Worm (Caenorhabditis elegans) whole organism, L4 larva: ENCODE results near the gene pap-2.

ENCODE experiments used
- F10B5.3 ChIP-seq: sonication (generic microtip); optimal IDR thresholded peaks from 2 replicates; lab custom pipeline; 2016; ENCODE audit warnings: mild to moderate bottlenecking, missing genetic modification characterization, missing compliant biosample characterization
- F26F4.8 ChIP-seq: fragments of 200-800 bp; sonication (Bioruptor generic); conservative IDR thresholded peaks from 2 replicates; pipeline ENCODE4 v1.3.6; 2022; ENCODE audit warnings: missing genetic modification characterization, missing compliant biosample characterization
- F37D6.2 ChIP-seq: sonication (generic microtip); optimal IDR thresholded peaks from 2 replicates; lab custom pipeline; 2016; ENCODE audit warnings: mild to moderate bottlenecking, missing genetic modification characterization, missing compliant biosample characterization
- F44E2.7 ChIP-seq: fragments of 200-800 bp; sonication (Bioruptor generic); IDR thresholded peaks from 2 replicates; pipeline ENCODE4 v2.1.2; 2022; ENCODE audit warnings: missing genetic modification characterization, missing compliant biosample characterization
- R02D3.7 ChIP-seq: fragments of 150-350 bp; sonication (generic microtip); optimal IDR thresholded peaks from 3 replicates; lab custom pipeline; 2014; ENCODE audit warnings: missing biosample characterization, missing genetic modification characterization
- T20F7.1 ChIP-seq: fragments of 200-800 bp; sonication (Bioruptor generic); optimal IDR thresholded peaks from 2 replicates; lab custom pipeline; 2018; ENCODE audit warnings: mild to moderate bottlenecking, missing genetic modification characterization, missing compliant biosample characterization
- Y75B8A.6 ChIP-seq: fragments of 200-800 bp; sonication (Bioruptor generic); IDR thresholded peaks from 2 replicates; pipeline ENCODE4 v1.3.6; 2022; ENCODE audit warnings: missing genetic modification reagents, missing genetic modification characterization, missing compliant biosample characterization
- aha-1 ChIP-seq: fragments of 150-350 bp; peaks from one replicate; lab custom pipeline; 2014; ENCODE audit warnings: missing biosample characterization, missing genetic modification characterization
- aly-2 ChIP-seq: sonication (generic microtip); optimal IDR thresholded peaks from 2 replicates; lab custom pipeline; 2018; ENCODE audit warnings: missing biosample characterization, missing genetic modification characterization
- ceh-82 ChIP-seq: sonication (generic microtip); optimal IDR thresholded peaks from 2 replicates; lab custom pipeline; 2017; ENCODE audit warnings: missing biosample characterization, missing genetic modification characterization
- ces-1 ChIP-seq: fragments of 150-350 bp; sonication (generic microtip); optimal IDR thresholded peaks from 4 replicates; lab custom pipeline; 2014; ENCODE audit warnings: missing biosample characterization, missing genetic modification reagents, missing genetic modification characterization
- ctbp-1 ChIP-seq: fragments of 200-800 bp; sonication (Bioruptor generic); IDR thresholded peaks from 2 replicates; pipeline ENCODE4 v1.3.6; 2022; ENCODE audit warnings: missing genetic modification reagents, missing genetic modification characterization, missing compliant biosample characterization
- daf-12 ChIP-seq: fragments of 150-350 bp; optimal IDR thresholded peaks from 2 replicates; lab custom pipeline; 2014; ENCODE audit warnings: missing biosample characterization, missing genetic modification reagents, missing genetic modification characterization
- dmd-9 ChIP-seq: fragments of 200-800 bp; sonication (Bioruptor generic); IDR thresholded peaks from 2 replicates; pipeline ENCODE4 v1.3.6; 2022; ENCODE audit warnings: missing genetic modification reagents, missing genetic modification characterization, missing compliant biosample characterization
- dpl-1 ChIP-seq: fragments of 150-350 bp; optimal IDR thresholded peaks from 2 replicates; lab custom pipeline; 2014; ENCODE audit warnings: missing biosample characterization, missing genetic modification reagents, missing genetic modification characterization
- duxl-1 ChIP-seq: sonication (generic microtip); optimal IDR thresholded peaks from 2 replicates; lab custom pipeline; 2016; ENCODE audit warnings: mild to moderate bottlenecking, missing genetic modification characterization, moderate library complexity, missing compliant biosample characterization; ENCODE audit not compliant: poor library complexity
- dve-1 ChIP-seq: sonication (generic microtip); optimal IDR thresholded peaks from 2 replicates; lab custom pipeline; 2017; ENCODE audit warnings: antibody characterized with exemption, mild to moderate bottlenecking, missing genetic modification characterization, missing compliant biosample characterization; ENCODE audit not compliant: insufficient read depth
- egl-27 ChIP-seq: sonication (generic microtip); optimal IDR thresholded peaks from 3 replicates; lab custom pipeline; 2017; ENCODE audit warnings: missing biosample characterization, missing genetic modification reagents, missing genetic modification characterization
- egl-43 ChIP-seq: fragments of 200-800 bp; sonication (Bioruptor generic); IDR thresholded peaks from 2 replicates; pipeline ENCODE4 v1.3.6; 2022; ENCODE audit warnings: missing genetic modification reagents, missing genetic modification characterization, missing compliant biosample characterization
- hif-1 ChIP-seq, 2 experiments: sonication (generic microtip); optimal IDR thresholded peaks; 2 replicates each; lab custom pipeline; 2016 to 2017; ENCODE audit warnings: missing compliant biosample characterization in 2 of 2, missing genetic modification characterization in 2 of 2, missing genetic modification reagents in 2 of 2, missing genotype in 2 of 2, mild to moderate bottlenecking in 1 of 2
- hlh-11 ChIP-seq: fragments of 200-800 bp; sonication (Bioruptor generic); optimal IDR thresholded peaks from 2 replicates; lab custom pipeline; 2018; ENCODE audit warnings: mild to moderate bottlenecking, missing genetic modification characterization, missing compliant biosample characterization
- lim-7 ChIP-seq: fragments of 200-800 bp; sonication (Bioruptor generic); IDR thresholded peaks from 2 replicates; pipeline ENCODE4 v1.3.6; 2022; ENCODE audit warnings: missing genetic modification characterization, missing compliant biosample characterization
- lin-13 ChIP-seq: fragments of 150-350 bp; optimal IDR thresholded peaks from 2 replicates; lab custom pipeline; 2014; ENCODE audit warnings: missing biosample characterization, missing genetic modification reagents, missing genetic modification characterization
- lin-15B ChIP-seq: fragments of 150-350 bp; sonication (generic microtip); optimal IDR thresholded peaks from 3 replicates; lab custom pipeline; 2014; ENCODE audit warnings: missing biosample characterization, missing genetic modification characterization
- lin-29 ChIP-seq: fragments of 200-800 bp; sonication (Bioruptor generic); IDR thresholded peaks from 2 replicates; pipeline ENCODE4 v1.3.6; 2022; ENCODE audit warnings: missing genetic modification reagents, missing genetic modification characterization, missing compliant biosample characterization
- lir-3 ChIP-seq: sonication (generic microtip); optimal IDR thresholded peaks from 2 replicates; lab custom pipeline; 2016; ENCODE audit warnings: mild to moderate bottlenecking, missing genetic modification characterization, missing compliant biosample characterization
- lsy-2 ChIP-seq, 2 experiments: fragments of 150-350 bp in 1 of 2; sonication (generic microtip) in 1 of 2; optimal IDR thresholded peaks; 2 replicates each; lab custom pipeline; 2014 to 2017; ENCODE audit warnings: missing biosample characterization in 2 of 2, missing genetic modification characterization in 2 of 2
- madf-5 ChIP-seq, 2 experiments: fragments of 200-800 bp; sonication (Bioruptor generic); IDR thresholded peaks; 2 replicates each; pipeline ENCODE4 v1.3.6; 2022; ENCODE audit warnings: missing compliant biosample characterization in 2 of 2, missing genetic modification characterization in 2 of 2
- nhr-10 ChIP-seq: fragments of 150-350 bp; optimal IDR thresholded peaks from 2 replicates; lab custom pipeline; 2014; ENCODE audit warnings: missing biosample characterization, missing genetic modification characterization
- nhr-102 ChIP-seq: sonication (generic microtip); optimal IDR thresholded peaks from 2 replicates; lab custom pipeline; 2016; ENCODE audit warnings: mild to moderate bottlenecking, missing genetic modification characterization, moderate library complexity, missing compliant biosample characterization
- nhr-11 ChIP-seq: fragments of 150-350 bp; optimal IDR thresholded peaks from 2 replicates; lab custom pipeline; 2014; ENCODE audit warnings: missing biosample characterization, missing genetic modification characterization
- nhr-111 ChIP-seq: fragments of 200-800 bp; sonication (Bioruptor generic); optimal IDR thresholded peaks from 2 replicates; lab custom pipeline; 2018; ENCODE audit warnings: mild to moderate bottlenecking, missing genetic modification characterization, missing compliant biosample characterization
- nhr-48 ChIP-seq: sonication (generic microtip); optimal IDR thresholded peaks from 2 replicates; lab custom pipeline; 2016; ENCODE audit warnings: mild to moderate bottlenecking, missing genetic modification characterization, missing compliant biosample characterization
- nhr-6 ChIP-seq: fragments of 150-350 bp; optimal IDR thresholded peaks from 2 replicates; lab custom pipeline; 2014; ENCODE audit warnings: missing biosample characterization, missing genetic modification characterization
- nhr-76 ChIP-seq: fragments of 150-350 bp; optimal IDR thresholded peaks from 2 replicates; lab custom pipeline; 2014; ENCODE audit warnings: missing biosample characterization, missing genetic modification characterization
- nhr-77 ChIP-seq: fragments of 150-350 bp; optimal IDR thresholded peaks from 2 replicates; lab custom pipeline; 2014; ENCODE audit warnings: missing biosample characterization, missing genetic modification characterization
- php-3 ChIP-seq: fragments of 200-800 bp; sonication (Bioruptor generic); IDR thresholded peaks from 2 replicates; pipeline ENCODE4 v1.3.6; 2022; ENCODE audit warnings: missing genetic modification reagents, missing genetic modification characterization, missing compliant biosample characterization
- sdz-12 ChIP-seq: fragments of 200-800 bp; sonication (Bioruptor generic); optimal IDR thresholded peaks from 2 replicates; lab custom pipeline; 2018; ENCODE audit warnings: mild to moderate bottlenecking, missing genetic modification characterization, missing compliant biosample characterization
- skn-1 ChIP-seq: fragments of 150-350 bp; optimal IDR thresholded peaks from 2 replicates; lab custom pipeline; 2014; ENCODE audit warnings: missing biosample characterization, missing genetic modification characterization
- snpc-1.2 ChIP-seq: fragments of 200-800 bp; sonication (Bioruptor generic); IDR thresholded peaks from 2 replicates; pipeline ENCODE4 v1.3.6; 2022; ENCODE audit warnings: missing genetic modification reagents, missing genetic modification characterization, missing compliant biosample characterization
- snpc-4 ChIP-seq: fragments of 150-350 bp; optimal IDR thresholded peaks from 2 replicates; lab custom pipeline; 2014; ENCODE audit warnings: missing biosample characterization, missing genetic modification characterization
- spr-1 ChIP-seq: sonication (generic microtip); optimal IDR thresholded peaks from 2 replicates; lab custom pipeline; 2016; ENCODE audit warnings: mild to moderate bottlenecking, missing genetic modification characterization, missing compliant biosample characterization
- tra-1 ChIP-seq: fragments of 200-800 bp; sonication (Bioruptor generic); IDR thresholded peaks from 2 replicates; pipeline ENCODE4 v1.3.6; 2022; ENCODE audit warnings: missing genetic modification reagents, missing genetic modification characterization, missing compliant biosample characterization
- unc-62 ChIP-seq, 3 experiments: fragments of 150-350 bp in 1 of 3; sonication (generic microtip); optimal IDR thresholded peaks in 2 of 3; peaks in 1 of 3; 1 replicate in 1 of 3; 2 replicates in 2 of 3; lab custom pipeline; 2014 to 2017; ENCODE audit warnings: missing biosample characterization in 3 of 3, missing genetic modification characterization in 3 of 3, missing genetic modification reagents in 3 of 3, missing genotype in 1 of 3
- vab-7 ChIP-seq: fragments of 200-800 bp; sonication (Bioruptor generic); IDR thresholded peaks from 2 replicates; pipeline ENCODE4 v1.3.6; 2022; ENCODE audit warnings: missing genetic modification reagents, missing genetic modification characterization, missing compliant biosample characterization
- zag-1 ChIP-seq: fragments of 150-350 bp; optimal IDR thresholded peaks from 2 replicates; lab custom pipeline; 2014; ENCODE audit warnings: missing biosample characterization, missing genetic modification characterization
- zfp-3 ChIP-seq: fragments of 200-800 bp; sonication (Bioruptor generic); conservative IDR thresholded peaks from 2 replicates; pipeline ENCODE4 v1.3.6; 2022; ENCODE audit warnings: missing genetic modification reagents, missing genetic modification characterization, missing compliant biosample characterization
- zip-11 ChIP-seq: fragments of 200-800 bp; sonication (Bioruptor generic); IDR thresholded peaks from 2 replicates; pipeline ENCODE4 v1.3.6; 2022; ENCODE audit warnings: missing genetic modification characterization, missing compliant biosample characterization
- zip-2 ChIP-seq: fragments of 150-350 bp; optimal IDR thresholded peaks from 2 replicates; lab custom pipeline; 2014; ENCODE audit warnings: missing biosample characterization, missing genetic modification characterization

The pap-2 gene

DNA sequence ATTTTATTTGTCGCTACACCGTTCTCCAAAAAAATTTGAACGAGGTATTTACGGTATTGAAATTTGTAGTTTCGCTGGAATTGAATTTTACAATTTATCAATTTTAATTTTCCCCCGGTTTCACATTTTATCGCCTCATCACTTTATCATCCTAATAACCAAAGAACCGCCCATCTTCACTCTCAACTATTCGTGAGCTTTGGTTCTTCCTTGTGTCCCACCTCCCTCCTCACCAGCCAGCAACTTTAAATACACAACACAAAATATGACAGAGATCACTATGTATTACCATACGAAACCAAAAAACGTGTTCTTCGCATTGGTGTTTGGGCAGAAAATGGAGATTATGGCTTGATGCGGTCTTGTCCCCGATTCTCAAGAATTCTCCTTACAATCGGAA is 5.1 kb downstream of the pap-2 start (continued):
- no peak for TF ChIP-seq lir-3 (tag; lab: Kevin White, UChicago)
- no peak for TF ChIP-seq zip-2 (tag; lab: Kevin White, UChicago)
- no peak for TF ChIP-seq nhr-77 (tag; lab: Kevin White, UChicago)
- no peak for TF ChIP-seq T20F7.1 (GFP tag; lab: Kevin White, UChicago)
- TF ChIP-seq ces-1 (GFP tag; lab: Kevin White, UChicago): no peak
- TF ChIP-seq sdz-12 (GFP tag; lab: Kevin White, UChicago): no peak
- no peak for TF ChIP-seq php-3 (GFP tag; lab: Robert Waterston, UW)
- TF ChIP-seq ceh-82 (tag; lab: Kevin White, UChicago): no peak
- no peak for TF ChIP-seq lim-7
- no peak for TF ChIP-seq nhr-11
- no peak for TF ChIP-seq F10B5.3 (tag; lab: Kevin White, UChicago)
- no peak for TF ChIP-seq Y75B8A.6
- TF ChIP-seq nhr-48 (tag; lab: Kevin White, UChicago): no peak

DNA sequence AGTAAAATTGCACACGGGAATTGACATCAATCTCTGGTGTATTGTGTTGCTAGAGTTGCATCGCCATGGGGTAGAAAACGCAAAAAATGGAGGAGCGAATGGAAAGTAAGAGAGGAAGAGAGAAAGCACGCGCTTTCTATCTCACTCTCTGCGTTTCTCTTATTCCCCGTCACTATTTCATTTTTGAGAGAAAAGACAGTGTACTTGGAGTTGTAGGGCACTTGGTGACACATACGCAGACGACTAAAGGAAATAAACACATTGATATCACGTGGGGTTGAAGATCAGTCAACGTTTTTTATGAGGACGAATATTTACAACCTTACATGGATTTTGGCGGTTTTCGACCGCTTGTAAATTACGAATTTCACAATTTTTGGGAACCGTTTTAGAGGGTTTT is 5.8 kb downstream of the pap-2 start:
- TF ChIP-seq zip-11 (GFP tag; lab: Robert Waterston, UW): no peak
- TF ChIP-seq snpc-4 (tag; lab: Kevin White, UChicago): no peak
- no peak for TF ChIP-seq nhr-111 (GFP tag; lab: Kevin White, UChicago)
- no peak for TF ChIP-seq vab-7
- peak; percentile 74 to 93 for TF ChIP-seq lsy-2 (tag; optimal IDR thresholded peaks at IDR 0.05; lab: Kevin White, UChicago)
- peak; percentile 97 for TF ChIP-seq tra-1
- peak; percentile 89 for TF ChIP-seq nhr-102
- TF ChIP-seq ctbp-1 (GFP tag; lab: Robert Waterston, UW): peak; percentile 61; the same call in 1 of the 2 replicates
- no peak for TF ChIP-seq dmd-9 (GFP tag; lab: Robert Waterston, UW)
- TF ChIP-seq lir-3 (tag; lab: Kevin White, UChicago): no peak
- TF ChIP-seq zag-1 (tag; lab: Kevin White, UChicago): no peak
- peak; percentile 53 for TF ChIP-seq duxl-1 (tag; lab: Kevin White, UChicago)
- TF ChIP-seq zfp-3 (GFP tag; lab: Robert Waterston, UW): 0 out of 2 replicates have a peak, but pooled peaks have one; percentile 50
- TF ChIP-seq nhr-76 (tag; lab: Kevin White, UChicago): peak; percentile 64
- no peak for TF ChIP-seq snpc-1.2 (GFP tag; lab: Robert Waterston, UW)
- no peak for TF ChIP-seq skn-1 (tag; lab: Kevin White, UChicago)
- no peak for TF ChIP-seq daf-12 (tag; lab: Kevin White, UChicago)
- no peak for TF ChIP-seq R02D3.7 (tag; lab: Kevin White, UChicago)
- TF ChIP-seq ceh-82 (tag; lab: Kevin White, UChicago): no peak
- TF ChIP-seq F37D6.2 (tag; lab: Kevin White, UChicago): peak; percentile 42
- TF ChIP-seq egl-43 (GFP tag; lab: Robert Waterston, UW): no peak
- TF ChIP-seq nhr-6 (tag; lab: Kevin White, UChicago): peak; percentile 98
- no peak for TF ChIP-seq lin-15B (tag; lab: Kevin White, UChicago)
- peak; percentile 99 for TF ChIP-seq dve-1
- TF ChIP-seq nhr-10 (tag; lab: Kevin White, UChicago): peak; percentile 94
- TF ChIP-seq egl-27 (tag; lab: Kevin White, UChicago): no peak
- no peak for TF ChIP-seq sdz-12 (GFP tag; lab: Kevin White, UChicago)
- TF ChIP-seq hlh-11 (tag; lab: Kevin White, UChicago): peak; percentile 99
- TF ChIP-seq F26F4.8 (GFP tag; lab: Robert Waterston, UW): no peak
- TF ChIP-seq aha-1 (tag; lab: Kevin White, UChicago): peak; percentile 98
- peak; percentile 64; the same call in 1 of the 2 replicates for TF ChIP-seq lin-29 (GFP tag; lab: Robert Waterston, UW)
- TF ChIP-seq madf-5 (GFP tag; IDR thresholded peaks at IDR 0.05; lab: Robert Waterston, UW): no peak
- TF ChIP-seq dpl-1: peak; percentile 70
- TF ChIP-seq aly-2 (tag; lab: Kevin White, UChicago): no peak
- TF ChIP-seq lin-13: peak; percentile 78
- TF ChIP-seq unc-62 (GFP tag; optimal IDR thresholded peaks at IDR 0.05 in 1 of 2; lab: Kevin White, UChicago): peak in 1 of 2 experiments; percentile 100
- no peak for TF ChIP-seq unc-62 (tag; optimal IDR thresholded peaks at IDR 0.05; lab: Kevin White, UChicago)
- TF ChIP-seq F44E2.7: no peak
- peak; percentile 75 to 96 for TF ChIP-seq hif-1 (tag; optimal IDR thresholded peaks at IDR 0.05; lab: Kevin White, UChicago)
- TF ChIP-seq F10B5.3 (tag; lab: Kevin White, UChicago): no peak
- peak; percentile 60 for TF ChIP-seq spr-1 (tag; lab: Kevin White, UChicago)
